Fruit fly (Drosophila melanogaster) whole organism, adult: ENCODE data around the gene CG8173.

Source experiments
- CG7045 ChIP-seq: fragments of 200-800 bp; sonication (Bioruptor generic); optimal IDR thresholded peaks from 2 replicates; lab custom pipeline; 2017; ENCODE audit warnings: missing biosample characterization, mild to moderate bottlenecking, missing genetic modification characterization
- Clk ChIP-seq: fragments of 200-800 bp; sonication (Bioruptor generic); optimal IDR thresholded peaks from 2 replicates; lab custom pipeline; 2017; ENCODE audit warnings: missing biosample characterization, missing genetic modification characterization
- Crg-1 ChIP-seq: fragments of 200-800 bp; sonication (Bioruptor generic); optimal IDR thresholded peaks from 2 replicates; lab custom pipeline; 2016; ENCODE audit warnings: missing biosample characterization, missing genetic modification characterization
- Mnt ChIP-seq: fragments of 200-800 bp; sonication (Bioruptor generic); optimal IDR thresholded peaks from 2 replicates; lab custom pipeline; 2016; ENCODE audit warnings: missing biosample characterization, mild to moderate bottlenecking, missing genetic modification characterization
- bab1 ChIP-seq: fragments of 200-800 bp; sonication (Bioruptor generic); optimal IDR thresholded peaks from 3 replicates; lab custom pipeline; 2019; ENCODE audit warnings: missing biosample characterization, mild to moderate bottlenecking, missing genetic modification characterization, moderate library complexity
- tj ChIP-seq: fragments of 200-800 bp; sonication (Bioruptor generic); optimal IDR thresholded peaks from 3 replicates; lab custom pipeline; 2017; ENCODE audit warnings: missing biosample characterization, mild to moderate bottlenecking, missing genetic modification characterization, moderate library complexity

DNA sequence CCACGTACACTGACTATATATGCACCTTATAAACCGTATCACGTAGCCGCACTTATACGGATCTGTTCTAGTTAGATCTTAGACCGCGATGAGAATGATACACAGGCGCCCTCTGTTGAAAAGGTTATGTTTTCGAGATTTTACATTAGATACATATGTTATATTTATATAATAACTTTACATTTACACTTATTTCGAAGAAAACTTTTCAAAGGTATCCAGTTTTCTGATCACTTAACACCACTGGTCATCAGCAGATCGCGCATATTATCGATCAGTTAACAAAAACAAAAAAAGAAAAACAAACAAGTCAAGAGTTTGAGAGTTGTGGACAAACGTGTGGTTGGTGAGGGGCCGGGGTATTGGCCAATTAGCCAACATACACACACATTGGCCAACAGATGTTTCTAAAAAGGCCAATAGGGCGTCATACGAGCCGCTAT is 11.7 kb downstream of the CG8173 start:
- TF ChIP-seq tj (GFP tag; lab: Kevin White, UChicago): no peak
- TF ChIP-seq bab1 (GFP tag; lab: Kevin White, UChicago): no peak
- TF ChIP-seq Mnt (GFP tag; lab: Kevin White, UChicago): no peak
- TF ChIP-seq Clk (GFP tag; lab: Kevin White, UChicago): no peak
- no peak for TF ChIP-seq Crg-1 (GFP tag; lab: Kevin White, UChicago)
- TF ChIP-seq CG7045: no peak
